Fruit fly (Drosophila melanogaster) whole organism, adult: ENCODE measurements around the gene Mps1.

Source experiments
- CG1620 ChIP-seq: fragments of 200-800 bp; sonication (Bioruptor generic); optimal IDR thresholded peaks from 2 replicates; lab custom pipeline; 2016; ENCODE audit warnings: missing biosample characterization, missing genetic modification characterization
- CG5204 ChIP-seq: fragments of 200-800 bp; sonication (Bioruptor generic); optimal IDR thresholded peaks from 2 replicates; lab custom pipeline; 2016; ENCODE audit warnings: missing biosample characterization, missing genetic modification characterization
- Clk ChIP-seq: fragments of 200-800 bp; sonication (Bioruptor generic); optimal IDR thresholded peaks from 2 replicates; lab custom pipeline; 2017; ENCODE audit warnings: missing biosample characterization, missing genetic modification characterization
- bab1 ChIP-seq: fragments of 200-800 bp; sonication (Bioruptor generic); optimal IDR thresholded peaks from 3 replicates; lab custom pipeline; 2019; ENCODE audit warnings: missing biosample characterization, mild to moderate bottlenecking, missing genetic modification characterization, moderate library complexity
- ovo ChIP-seq: fragments of 200-800 bp; sonication (Bioruptor generic); optimal IDR thresholded peaks from 2 replicates; lab custom pipeline; 2016; ENCODE audit warnings: missing biosample characterization, missing genetic modification characterization

dm6 chr3R:17667279-17667678, 3.8 kb upstream of the Mps1 start, which contains the start of gene CG45045:
- TF ChIP-seq bab1 (no peak), CG5204 (GFP tag; lab: Kevin White, UChicago) (no peak), Clk (no peak), CG1620 (GFP tag; lab: Kevin White, UChicago) (no peak), ovo (GFP tag; lab: Kevin White, UChicago) (no peak)
